Fruit fly (Drosophila melanogaster) whole organism, embryonic: ENCODE data around the gene CG32845.

Experiments
- Abd-B ChIP-seq: fragments of 200-800 bp; sonication (Bioruptor generic); optimal IDR thresholded peaks from 2 replicates; lab custom pipeline; 2018; ENCODE audit warnings: missing biosample characterization, mild to moderate bottlenecking, missing genetic modification characterization, moderate library complexity
- Atf-2 ChIP-seq: fragments of 200-800 bp; sonication (Bioruptor generic); optimal IDR thresholded peaks from 2 replicates; lab custom pipeline; 2016; ENCODE audit warnings: missing biosample characterization, missing genetic modification characterization
- B-H2 ChIP-seq: fragments of 200-800 bp; sonication (Bioruptor generic); optimal IDR thresholded peaks from 2 replicates; lab custom pipeline; 2018; ENCODE audit warnings: missing biosample characterization, mild to moderate bottlenecking, missing genetic modification characterization
- Bgb ChIP-seq: fragments of 200-800 bp; sonication (Bioruptor generic); IDR thresholded peaks from 2 replicates; pipeline ENCODE4 v1.3.6; 2022; ENCODE audit warnings: missing biosample characterization, missing genetic modification characterization; ENCODE audit not compliant: partially characterized antibody
- CG11504 ChIP-seq: fragments of 200-800 bp; sonication (Bioruptor generic); optimal IDR thresholded peaks from 3 replicates; lab custom pipeline; 2019; ENCODE audit warnings: missing biosample characterization, mild to moderate bottlenecking, missing genetic modification characterization, moderate library complexity
- CG11695 ChIP-seq: fragments of 200-800 bp; sonication (Bioruptor generic); IDR thresholded peaks from 3 replicates; pipeline ENCODE4 v1.3.6; 2022; ENCODE audit warnings: missing biosample characterization, missing genetic modification characterization
- CG12299 ChIP-seq: fragments of 200-800 bp; sonication (Bioruptor generic); optimal IDR thresholded peaks from 2 replicates; lab custom pipeline; 2018; ENCODE audit warnings: missing biosample characterization, mild to moderate bottlenecking, missing genetic modification characterization
- CG12659 ChIP-seq: fragments of 200-800 bp; sonication (Bioruptor generic); optimal IDR thresholded peaks from 3 replicates; lab custom pipeline; 2017; ENCODE audit warnings: mild to moderate bottlenecking, missing biosample characterization, missing genetic modification reagents, missing genetic modification characterization
- CG13123 ChIP-seq: fragments of 200-800 bp; sonication (Bioruptor generic); optimal IDR thresholded peaks from 2 replicates; lab custom pipeline; 2016; ENCODE audit warnings: missing biosample characterization, missing genetic modification characterization
- CG13775 ChIP-seq: fragments of 200-800 bp; sonication (Bioruptor generic); optimal IDR thresholded peaks from 3 replicates; lab custom pipeline; 2017; ENCODE audit warnings: missing biosample characterization, mild to moderate bottlenecking, missing genetic modification characterization
- CG14014 ChIP-seq: fragments of 200-800 bp; sonication (Bioruptor generic); IDR thresholded peaks from 2 replicates; pipeline ENCODE4 v1.3.6; 2022; ENCODE audit warnings: missing biosample characterization, missing genetic modification characterization
- CG14667 ChIP-seq: fragments of 200-800 bp; sonication (Bioruptor generic); IDR thresholded peaks from 2 replicates; pipeline ENCODE4 v1.3.6; 2022; ENCODE audit warnings: missing biosample characterization, missing genetic modification characterization
- CG16779 ChIP-seq: fragments of 200-800 bp; sonication (Bioruptor generic); IDR thresholded peaks from 2 replicates; pipeline ENCODE4 v1.3.6; 2022; ENCODE audit warnings: missing biosample characterization, missing genetic modification characterization
- CG16815 ChIP-seq: fragments of 200-800 bp; sonication (Bioruptor generic); optimal IDR thresholded peaks from 3 replicates; lab custom pipeline; 2017; ENCODE audit warnings: missing biosample characterization, mild to moderate bottlenecking, missing genetic modification characterization
- CG18011 ChIP-seq: fragments of 200-800 bp; sonication (Bioruptor generic); optimal IDR thresholded peaks from 2 replicates; lab custom pipeline; 2017; ENCODE audit warnings: missing biosample characterization, missing genetic modification characterization, mild to moderate bottlenecking, moderate library complexity, missing genotype
- CG18599 ChIP-seq: fragments of 200-800 bp; sonication (Bioruptor generic); optimal IDR thresholded peaks from 3 replicates; lab custom pipeline; 2017; ENCODE audit warnings: missing biosample characterization, missing genetic modification characterization, mild to moderate bottlenecking, moderate library complexity, missing genetic modification reagents
- CG4282 ChIP-seq: fragments of 200-800 bp; sonication (Bioruptor generic); optimal IDR thresholded peaks from 2 replicates; lab custom pipeline; 2016; ENCODE audit warnings: missing biosample characterization, missing genetic modification characterization
- CG4424 ChIP-seq: fragments of 200-800 bp; sonication (Bioruptor generic); optimal IDR thresholded peaks from 3 replicates; lab custom pipeline; 2016; ENCODE audit warnings: missing biosample characterization, missing genetic modification characterization
- CG5180 ChIP-seq: fragments of 200-800 bp; sonication (Bioruptor generic); optimal IDR thresholded peaks from 3 replicates; lab custom pipeline; 2017; ENCODE audit warnings: missing biosample characterization, missing genetic modification characterization, mild to moderate bottlenecking, moderate library complexity, missing genetic modification reagents
- CG5953 ChIP-seq: fragments of 200-800 bp; sonication (Bioruptor generic); IDR thresholded peaks from 2 replicates; pipeline ENCODE4 v1.3.6; 2022; ENCODE audit warnings: missing biosample characterization, missing genetic modification characterization
- CG9437 ChIP-seq: fragments of 200-800 bp; sonication (Bioruptor generic); optimal IDR thresholded peaks from 2 replicates; lab custom pipeline; 2018; ENCODE audit warnings: missing biosample characterization, mild to moderate bottlenecking, missing genetic modification characterization
- CG9727 ChIP-seq: fragments of 200-800 bp; sonication (Bioruptor generic); optimal IDR thresholded peaks from 3 replicates; lab custom pipeline; 2017; ENCODE audit warnings: missing biosample characterization, mild to moderate bottlenecking, missing genetic modification characterization
- Deaf1 ChIP-seq: fragments of 200-800 bp; optimal IDR thresholded peaks from 3 replicates; lab custom pipeline; 2019; ENCODE audit warnings: missing biosample characterization, mild to moderate bottlenecking, missing genetic modification characterization, moderate library complexity
- Fer3 ChIP-seq: fragments of 200-800 bp; sonication (Bioruptor generic); optimal IDR thresholded peaks from 2 replicates; lab custom pipeline; 2018; ENCODE audit warnings: missing biosample characterization, mild to moderate bottlenecking, missing genetic modification characterization, moderate library complexity
- HLH4C ChIP-seq: fragments of 200-800 bp; sonication (Bioruptor generic); IDR thresholded peaks from 3 replicates; pipeline ENCODE4 v1.3.6; 2022; ENCODE audit warnings: missing biosample characterization, missing genetic modification characterization; ENCODE audit not compliant: partially characterized antibody
- Nf-YC ChIP-seq: fragments of 200-800 bp; optimal IDR thresholded peaks from 3 replicates; lab custom pipeline; 2019; ENCODE audit warnings: missing biosample characterization, mild to moderate bottlenecking, missing genetic modification characterization, moderate library complexity
- Scr ChIP-seq: fragments of 200-800 bp; sonication (Bioruptor generic); IDR thresholded peaks from 2 replicates; pipeline ENCODE4 v1.3.6; 2022; ENCODE audit warnings: missing biosample characterization, missing genetic modification characterization; ENCODE audit not compliant: partially characterized antibody
- Six4 ChIP-seq: fragments of 200-800 bp; sonication (Bioruptor generic); optimal IDR thresholded peaks from 2 replicates; lab custom pipeline; 2016; ENCODE audit warnings: missing biosample characterization, missing genetic modification characterization
- YL-1 ChIP-seq: fragments of 200-800 bp; sonication (Bioruptor generic); optimal IDR thresholded peaks from 3 replicates; lab custom pipeline; 2017; ENCODE audit warnings: missing biosample characterization, mild to moderate bottlenecking, missing genetic modification characterization
- ase ChIP-seq: fragments of 200-800 bp; sonication (Bioruptor generic); IDR thresholded peaks from 3 replicates; pipeline ENCODE4 v1.3.6; 2022; ENCODE audit warnings: missing biosample characterization, missing genetic modification characterization
- chm ChIP-seq: fragments of 200-800 bp; sonication (Bioruptor generic); IDR thresholded peaks from 2 replicates; pipeline ENCODE4 v1.3.6; 2022; ENCODE audit warnings: missing biosample characterization, missing genetic modification characterization
- cwo ChIP-seq: fragments of 200-800 bp; sonication (Bioruptor generic); optimal IDR thresholded peaks from 3 replicates; lab custom pipeline; 2017; ENCODE audit warnings: missing biosample characterization, missing genetic modification characterization, mild to moderate bottlenecking, moderate library complexity, missing genetic modification reagents
- h ChIP-seq: fragments of >200 bp; optimal IDR thresholded peaks from 2 replicates; lab custom pipeline; 2017
- hbn ChIP-seq: fragments of 200-800 bp; sonication (Bioruptor generic); IDR thresholded peaks from 2 replicates; pipeline ENCODE4 v1.3.6; 2022; ENCODE audit warnings: missing biosample characterization, missing genetic modification characterization; ENCODE audit not compliant: partially characterized antibody
- her ChIP-seq: fragments of 200-800 bp; sonication (Bioruptor generic); optimal IDR thresholded peaks from 2 replicates; lab custom pipeline; 2016; ENCODE audit warnings: missing biosample characterization, missing genetic modification characterization
- knrl ChIP-seq: fragments of 200-800 bp; sonication (Bioruptor generic); IDR thresholded peaks from 3 replicates; pipeline ENCODE4 v1.3.6; 2022; ENCODE audit warnings: missing biosample characterization, missing genetic modification characterization; ENCODE audit not compliant: partially characterized antibody
- lola ChIP-seq, 3 experiments: fragments of >200 bp in 2 of 3; fragments of 200-800 bp in 1 of 3; sonication (Bioruptor generic) in 1 of 3; optimal IDR thresholded peaks; 2 replicates each; lab custom pipeline; 2017 to 2019; ENCODE audit warnings: missing biosample characterization in 3 of 3, missing genetic modification characterization in 3 of 3, mild to moderate bottlenecking in 1 of 3, moderate library complexity in 1 of 3
- mam ChIP-seq: fragments of 200-800 bp; sonication (Bioruptor generic); optimal IDR thresholded peaks from 3 replicates; lab custom pipeline; 2016; ENCODE audit warnings: missing biosample characterization, missing genetic modification characterization
- mld ChIP-seq: fragments of 200-800 bp; sonication (Bioruptor generic); IDR thresholded peaks from 3 replicates; pipeline ENCODE4 v1.3.6; 2022; ENCODE audit warnings: missing biosample characterization, missing genetic modification characterization; ENCODE audit not compliant: partially characterized antibody
- nerfin-2 ChIP-seq: fragments of 200-800 bp; sonication (Bioruptor generic); IDR thresholded peaks from 2 replicates; pipeline ENCODE4 v1.3.6; 2022; ENCODE audit warnings: missing biosample characterization, missing genetic modification characterization; ENCODE audit not compliant: partially characterized antibody
- scrt ChIP-seq: fragments of 200-800 bp; sonication (Bioruptor generic); optimal IDR thresholded peaks from 2 replicates; lab custom pipeline; 2018; ENCODE audit warnings: missing biosample characterization, mild to moderate bottlenecking, missing genetic modification characterization, moderate library complexity
- sens-2 ChIP-seq: fragments of 200-800 bp; sonication (Bioruptor generic); IDR thresholded peaks from 2 replicates; pipeline ENCODE4 v1.3.6; 2022; ENCODE audit warnings: missing biosample characterization, missing genetic modification characterization
- so ChIP-seq: fragments of 200-800 bp; sonication (Bioruptor generic); IDR thresholded peaks from 3 replicates; pipeline ENCODE4 v1.3.6; 2022; ENCODE audit warnings: missing biosample characterization, missing genetic modification characterization
- sr ChIP-seq: fragments of 200-800 bp; sonication (Bioruptor generic); IDR thresholded peaks from 3 replicates; pipeline ENCODE4 v1.3.6; 2022; ENCODE audit warnings: missing biosample characterization, missing genetic modification characterization
- twi ChIP-seq: fragments of 200-800 bp; optimal IDR thresholded peaks from 2 replicates; lab custom pipeline; 2019; ENCODE audit warnings: missing biosample characterization, mild to moderate bottlenecking, missing genetic modification characterization, moderate library complexity
- wdn ChIP-seq: fragments of 200-800 bp; sonication (Bioruptor generic); IDR thresholded peaks from 2 replicates; pipeline ENCODE4 v1.3.6; 2022; ENCODE audit warnings: missing biosample characterization, missing genetic modification characterization
- z ChIP-seq: fragments of 200-800 bp; sonication (Bioruptor generic); IDR thresholded peaks from 3 replicates; pipeline ENCODE4 v1.3.6; 2022; ENCODE audit warnings: missing biosample characterization, missing genetic modification characterization
- zen2 ChIP-seq: fragments of 200-800 bp; sonication (Bioruptor generic); IDR thresholded peaks from 3 replicates; pipeline ENCODE4 v1.3.6; 2022; ENCODE audit warnings: missing biosample characterization, missing genetic modification characterization; ENCODE audit not compliant: partially characterized antibody

Gene CG32845

DNA sequence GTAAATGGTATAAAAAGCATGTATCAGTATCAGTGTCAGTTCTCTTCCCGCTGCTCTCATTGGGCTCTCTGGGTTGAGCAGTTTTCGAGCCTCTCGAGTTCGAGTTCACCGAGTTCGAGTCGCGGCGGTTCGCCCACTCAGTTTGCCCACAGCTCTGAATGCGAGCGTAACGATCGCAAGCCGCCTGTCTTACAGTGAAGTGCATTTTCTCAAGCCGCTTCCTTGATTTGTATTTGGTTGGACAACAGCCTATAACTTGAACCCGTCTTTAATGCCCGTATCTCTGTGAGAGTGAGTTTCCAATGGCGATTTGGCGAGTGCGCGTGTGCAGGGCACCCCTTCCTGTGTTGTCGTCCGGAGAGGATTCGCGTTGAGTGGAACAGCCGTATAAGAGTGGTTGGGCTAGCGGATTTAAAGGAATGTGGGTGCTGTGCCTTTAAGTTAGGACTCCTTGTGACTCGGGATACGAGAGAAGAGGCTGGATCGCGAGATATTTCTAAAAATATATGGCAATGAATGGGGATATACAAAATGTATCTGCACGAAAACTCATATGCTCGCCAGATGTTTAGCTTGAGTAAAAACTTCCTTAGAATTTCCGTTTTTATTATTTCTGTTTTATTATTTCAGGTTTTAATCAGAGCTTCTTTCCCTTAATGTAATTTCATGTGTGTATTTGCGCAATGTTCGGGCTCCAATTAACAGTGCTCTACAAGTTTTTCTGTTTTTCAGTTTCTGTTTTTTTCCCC lies 1.5 kb downstream of the CG32845 start (continued):
- TF ChIP-seq CG9727 (GFP tag; lab: Kevin White, UChicago) (no peak), h (lab: Kevin White, UChicago) (no peak), twi (peak; percentile 93), hbn (GFP tag; lab: Robert Waterston, UW) (0 out of 2 replicates have a peak, but pooled peaks have one; percentile 17), Deaf1 (tag; lab: Kevin White, UChicago) (peak; percentile 31), CG9437 (GFP tag; lab: Kevin White, UChicago) (no peak), lola (GFP tag; optimal IDR thresholded peaks at IDR 0.05; lab: Kevin White, UChicago) (no peak), CG4282 (GFP tag; lab: Kevin White, UChicago) (no peak), ase (GFP tag; lab: Robert Waterston, UW) (no peak), CG12659 (GFP tag; lab: Kevin White, UChicago) (no peak), sr (GFP tag; lab: Robert Waterston, UW) (peak; percentile 88), wdn (GFP tag; lab: Robert Waterston, UW) (no peak), CG18599 (no peak), CG5180 (GFP tag; lab: Kevin White, UChicago) (peak; percentile 88), cwo (no peak), CG14667 (GFP tag; lab: Robert Waterston, UW) (no peak), Nf-YC (tag; lab: Kevin White, UChicago) (peak; percentile 13), CG14014 (no peak), Abd-B (GFP tag; lab: Kevin White, UChicago) (no peak), mam (GFP tag; lab: Kevin White, UChicago) (no peak), CG5953 (GFP tag; lab: Robert Waterston, UW) (peak; percentile 42; the same call in 1 of the 2 replicates), CG11695 (GFP tag; lab: Robert Waterston, UW) (no peak), HLH4C (GFP tag; lab: Robert Waterston, UW) (peak; percentile 39; the same call in 1 of the 3 replicates), z (GFP tag; lab: Robert Waterston, UW) (peak; percentile 99), chm (GFP tag; lab: Robert Waterston, UW) (peak; percentile 80), CG16779 (0 out of 2 replicates have a peak, but pooled peaks have one; percentile 44), CG13775 (no peak), nerfin-2 (peak; percentile 29; the same call in 1 of the 2 replicates), CG12299 (peak; percentile 8), Atf-2 (no peak), scrt (GFP tag; lab: Kevin White, UChicago) (no peak), Scr (peak; percentile 57), CG11504 (tag; lab: Kevin White, UChicago) (peak; percentile 3), CG16815 (GFP tag; lab: Kevin White, UChicago) (no peak), sens-2 (GFP tag; lab: Robert Waterston, UW) (peak; percentile 42; the same call in 1 of the 2 replicates), Six4 (GFP tag; lab: Kevin White, UChicago) (no peak), mld (GFP tag; lab: Robert Waterston, UW) (no peak), CG13123 (no peak), zen2 (peak; percentile 57; the same call in 2 of the 3 replicates), CG18011 (GFP tag; lab: Kevin White, UChicago) (no peak), Bgb (peak; percentile 76), Fer3 (tag; lab: Kevin White, UChicago) (no peak), B-H2 (GFP tag; lab: Kevin White, UChicago) (no peak), CG4424 (GFP tag; lab: Kevin White, UChicago) (no peak), so (GFP tag; lab: Robert Waterston, UW) (peak; percentile 26; the same call in 1 of the 3 replicates), her (GFP tag; lab: Kevin White, UChicago) (peak; percentile 16), knrl (GFP tag; lab: Robert Waterston, UW) (0 out of 3 replicates have a peak, but pooled peaks have one; percentile 22), YL-1 (GFP tag; lab: Kevin White, UChicago) (no peak)
